Worm (Caenorhabditis elegans): ENCODE data around the gene spig-6.

Gene spig-6

DNA sequence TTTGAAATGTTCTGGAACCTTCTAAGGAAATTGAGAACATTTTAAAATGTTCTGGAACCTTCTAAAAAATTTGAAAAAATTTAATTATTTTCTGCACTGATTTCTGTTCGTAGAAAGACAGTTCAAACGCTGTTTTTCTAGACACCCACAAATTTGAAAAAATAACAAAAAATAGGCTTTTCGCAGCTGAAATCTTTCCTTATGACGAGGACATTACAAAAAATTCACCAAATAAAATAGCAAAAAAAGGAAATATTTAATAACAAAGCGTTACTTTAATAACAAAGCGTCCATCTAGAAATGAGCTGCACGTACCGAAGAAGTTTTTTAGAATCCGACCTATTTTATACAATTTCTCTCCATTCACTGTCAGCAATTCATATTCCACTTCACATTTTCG is 37.8 kb upstream of the spig-6 start, which contains the start of gene srh-141:
Gene srh-141 (plus strand): TSS at position 301 of the 400 bp plus-strand sequence.
- TF ChIP-seq elt-2 (tag; optimal IDR thresholded peaks at IDR 0.05) (no peak), zip-5 (tag; optimal IDR thresholded peaks at IDR 0.05) (no peak), K09A11.1 (tag; optimal IDR thresholded peaks at IDR 0.05; ENCODE audit: insufficient read depth) (no peak), che-1 (tag; optimal IDR thresholded peaks at IDR 0.05) (no peak), eyg-1 (tag; optimal IDR thresholded peaks at IDR 0.05) (no peak), ceh-48 (tag; optimal IDR thresholded peaks at IDR 0.05) (no peak), T23F11.4 (GFP tag; optimal IDR thresholded peaks at IDR 0.05) (no peak), nfya-1 (tag; optimal IDR thresholded peaks at IDR 0.05) (no peak), pax-1 (tag; optimal IDR thresholded peaks at IDR 0.05) (no peak), pqm-1 (tag; optimal IDR thresholded peaks at IDR 0.05) (no peak), pha-2 (tag; optimal IDR thresholded peaks at IDR 0.05) (no peak), unc-3 (GFP tag; conservative IDR thresholded peaks at IDR 0.05) (no peak), unc-3 (tag; optimal IDR thresholded peaks at IDR 0.05) (no peak), lim-6 (tag; optimal IDR thresholded peaks at IDR 0.05) (no peak), ref-2 (tag; optimal IDR thresholded peaks at IDR 0.05) (no peak)

DNA sequence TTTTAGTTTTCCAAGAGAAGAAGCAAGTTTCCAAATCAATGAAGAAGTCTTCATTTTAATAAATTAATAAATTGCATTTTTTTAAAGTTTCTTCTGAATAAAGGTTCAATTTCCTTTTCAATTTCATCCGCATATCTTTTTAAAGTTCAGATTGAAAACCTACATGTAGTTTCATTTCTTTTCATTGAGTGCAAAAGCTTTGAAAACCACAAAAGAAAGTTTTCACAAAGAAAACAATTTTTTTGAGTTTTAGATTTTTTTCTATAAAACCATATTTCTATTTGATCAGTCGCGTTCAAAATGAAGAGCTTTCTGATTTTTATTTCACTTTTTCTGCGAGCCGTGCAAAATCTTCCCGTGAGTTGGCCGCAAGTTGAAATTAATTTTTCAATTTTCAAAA is 35.7 kb upstream of the spig-6 start, which contains the start of gene T08G3.6:
Gene T08G3.6 (plus strand): TSS at position 301 of the 400 bp plus-strand sequence.
- TF ChIP-seq pha-2 (tag; optimal IDR thresholded peaks at IDR 0.05), result no peak
- no peak for TF ChIP-seq mec-3 (tag; optimal IDR thresholded peaks at IDR 0.05; ENCODE audit: borderline replicate concordance)

DNA sequence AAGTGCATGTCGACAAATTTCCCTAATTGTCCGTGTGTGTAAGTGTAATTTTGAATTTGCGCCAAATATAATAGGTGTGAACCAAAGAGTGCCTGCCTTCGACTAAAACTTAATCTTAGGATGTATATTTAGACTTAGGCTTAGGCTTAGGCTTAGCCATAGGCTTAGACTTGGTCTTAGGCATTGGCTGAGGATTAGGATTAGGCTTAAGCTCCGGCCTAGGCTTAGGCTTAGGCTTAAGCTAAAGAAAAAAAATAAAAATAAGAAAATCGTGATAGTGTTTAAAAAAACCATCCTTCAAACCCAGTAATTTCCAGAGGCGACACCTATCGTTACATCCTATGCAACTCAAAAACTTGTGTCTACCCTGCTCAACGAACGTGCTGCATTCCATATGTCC is 35.2 kb upstream of the spig-6 start:
- TF ChIP-seq fax-1 (tag; optimal IDR thresholded peaks at IDR 0.05), result no peak
- no peak for TF ChIP-seq hlh-13 (GFP tag; optimal IDR thresholded peaks at IDR 0.05)
- TF ChIP-seq unc-55 (GFP tag; optimal IDR thresholded peaks at IDR 0.05), result no peak
- TF ChIP-seq rnt-1 (tag; optimal IDR thresholded peaks at IDR 0.05), result no peak
- peak; percentile 70 for TF ChIP-seq dve-1 (tag; optimal IDR thresholded peaks at IDR 0.05)
- TF ChIP-seq sox-4 (tag; optimal IDR thresholded peaks at IDR 0.05), result no peak
- no peak for TF ChIP-seq ceh-22 (tag; optimal IDR thresholded peaks at IDR 0.05)

DNA sequence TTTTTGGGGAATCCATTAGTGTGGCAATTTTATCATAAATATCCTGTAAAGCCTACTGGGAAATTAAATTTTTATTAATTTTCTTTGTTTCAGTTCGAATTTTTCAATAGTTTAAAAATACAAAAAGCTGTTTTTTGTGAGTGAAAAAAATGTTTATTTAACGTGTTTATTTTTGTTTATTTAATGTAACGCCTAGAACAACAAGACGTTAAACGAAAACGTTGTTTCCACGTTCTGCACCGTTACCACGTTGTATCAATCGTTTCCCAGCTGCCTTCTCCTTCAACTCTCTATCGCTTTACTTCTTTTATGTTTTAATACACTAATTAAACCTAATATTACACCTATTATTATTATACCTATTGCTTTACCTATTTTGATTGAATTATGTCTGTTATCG is 33.6 kb upstream of the spig-6 start, which contains the start of gene T08G3.13:
Gene T08G3.13 (plus strand): TSS at position 301 of the 400 bp plus-strand sequence.
- TF ChIP-seq hlh-6 (tag; optimal IDR thresholded peaks at IDR 0.05) (no peak), unc-3 (GFP tag; conservative IDR thresholded peaks at IDR 0.05) (no peak), unc-3 (tag; optimal IDR thresholded peaks at IDR 0.05) (no peak), ceh-18 (tag; optimal IDR thresholded peaks at IDR 0.05) (no peak), npax-4 (tag; optimal IDR thresholded peaks at IDR 0.05) (no peak), ceh-31 (tag; optimal IDR thresholded peaks at IDR 0.05) (no peak)

ce11 chrV:16455065-16455464 is 26.3 kb upstream of the spig-6 start, which contains the start of gene str-14:
Gene str-14, minus strand, starts transcription at chrV:16455165.
- TF ChIP-seq ref-2 (tag; optimal IDR thresholded peaks at IDR 0.05) (no peak), ttx-3 (tag; optimal IDR thresholded peaks at IDR 0.05) (no peak), ceh-31 (tag; optimal IDR thresholded peaks at IDR 0.05) (no peak), hlh-30 (tag; optimal IDR thresholded peaks at IDR 0.05; ENCODE audit: insufficient read depth) (no peak), ceh-2 (tag; optimal IDR thresholded peaks at IDR 0.05) (no peak), rnt-1 (tag; optimal IDR thresholded peaks at IDR 0.05) (no peak), fax-1 (tag; optimal IDR thresholded peaks at IDR 0.05) (no peak), dmd-4 (tag; optimal IDR thresholded peaks at IDR 0.05; ENCODE audit: borderline replicate concordance) (no peak), ceh-19 (GFP tag; optimal IDR thresholded peaks at IDR 0.05) (no peak), pqm-1 (tag; optimal IDR thresholded peaks at IDR 0.05) (no peak), ahr-1 (tag; optimal IDR thresholded peaks at IDR 0.05) (no peak), tbx-7 (tag; optimal IDR thresholded peaks at IDR 0.05) (no peak), nhr-11 (tag; optimal IDR thresholded peaks at IDR 0.05) (no peak), odd-2 (tag; optimal IDR thresholded peaks at IDR 0.05) (no peak), hlh-6 (tag; optimal IDR thresholded peaks at IDR 0.05) (no peak), C08G9.2 (tag; optimal IDR thresholded peaks at IDR 0.05) (no peak), ceh-6 (GFP tag; optimal IDR thresholded peaks at IDR 0.05) (no peak)

Measured in whole organism, late embryonic.